Worm (Caenorhabditis elegans) whole organism, L4 larva: ENCODE measurements around the gene ttr-40.

Experiments
- F37D6.2 ChIP-seq: sonication (generic microtip); optimal IDR thresholded peaks from 2 replicates; lab custom pipeline; 2016; ENCODE audit warnings: mild to moderate bottlenecking, missing genetic modification characterization, missing compliant biosample characterization
- dve-1 ChIP-seq: sonication (generic microtip); optimal IDR thresholded peaks from 2 replicates; lab custom pipeline; 2017; ENCODE audit warnings: antibody characterized with exemption, mild to moderate bottlenecking, missing genetic modification characterization, missing compliant biosample characterization; ENCODE audit not compliant: insufficient read depth
- lin-29 ChIP-seq: fragments of 200-800 bp; sonication (Bioruptor generic); IDR thresholded peaks from 2 replicates; pipeline ENCODE4 v1.3.6; 2022; ENCODE audit warnings: missing genetic modification reagents, missing genetic modification characterization, missing compliant biosample characterization
- lir-3 ChIP-seq: sonication (generic microtip); optimal IDR thresholded peaks from 2 replicates; lab custom pipeline; 2016; ENCODE audit warnings: mild to moderate bottlenecking, missing genetic modification characterization, missing compliant biosample characterization
- nhr-25 ChIP-seq: sonication (generic microtip); optimal IDR thresholded peaks from 2 replicates; lab custom pipeline; 2017; ENCODE audit warnings: missing genetic modification characterization, mild to moderate bottlenecking, missing compliant biosample characterization, antibody characterized with exemption, moderate library complexity, borderline replicate concordance; ENCODE audit not compliant: insufficient read depth
- spr-1 ChIP-seq: sonication (generic microtip); optimal IDR thresholded peaks from 2 replicates; lab custom pipeline; 2016; ENCODE audit warnings: mild to moderate bottlenecking, missing genetic modification characterization, missing compliant biosample characterization
- tra-1 ChIP-seq: fragments of 200-800 bp; sonication (Bioruptor generic); IDR thresholded peaks from 2 replicates; pipeline ENCODE4 v1.3.6; 2022; ENCODE audit warnings: missing genetic modification reagents, missing genetic modification characterization, missing compliant biosample characterization

DNA sequence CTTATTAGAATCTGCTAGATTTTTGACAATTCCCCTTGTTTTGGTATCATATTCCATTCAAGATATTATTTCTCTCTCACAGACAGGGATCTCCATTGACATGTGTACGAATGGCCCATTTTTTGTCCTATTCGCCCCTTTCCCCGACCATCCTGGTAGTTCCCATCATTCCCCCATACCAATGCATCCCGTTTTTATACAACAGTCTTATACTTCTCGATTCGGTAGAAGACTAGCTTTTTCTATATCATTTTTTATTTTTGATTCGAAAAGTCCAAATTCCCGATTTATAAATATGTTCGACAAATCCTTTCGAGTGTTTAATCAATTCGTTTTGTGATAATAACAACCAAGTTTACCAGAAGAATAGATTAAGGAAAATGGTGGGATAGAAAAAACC lies 28.4 kb downstream of the ttr-40 start:
- no peak for TF ChIP-seq lin-29 (GFP tag; lab: Robert Waterston, UW)
- no peak for TF ChIP-seq dve-1
- no peak for TF ChIP-seq lir-3 (tag; lab: Kevin White, UChicago)
- TF ChIP-seq spr-1 (tag; lab: Kevin White, UChicago) = no peak
- TF ChIP-seq nhr-25 (tag; lab: Kevin White, UChicago) = no peak
- no peak for TF ChIP-seq tra-1 (GFP tag; lab: Robert Waterston, UW)
- no peak for TF ChIP-seq F37D6.2 (tag; lab: Kevin White, UChicago)
